Worm (Caenorhabditis elegans) whole organism, L3 larva: Measurements from ENCODE around the gene F46F5.11.

Experiments used
- R02D3.7 ChIP-seq: fragments of 150-350 bp; optimal IDR thresholded peaks from 2 replicates; lab custom pipeline; 2014; ENCODE audit warnings: missing biosample characterization, missing genetic modification characterization
- ZK546.5 ChIP-seq: sonication (generic microtip); optimal IDR thresholded peaks from 2 replicates; lab custom pipeline; 2017; ENCODE audit warnings: missing biosample characterization, missing genetic modification characterization
- ceh-16 ChIP-seq: sonication (generic microtip); optimal IDR thresholded peaks from 2 replicates; lab custom pipeline; 2017; ENCODE audit warnings: missing biosample characterization, missing genetic modification characterization
- ceh-28 ChIP-seq: fragments of 150-350 bp; optimal IDR thresholded peaks from 2 replicates; lab custom pipeline; 2014; ENCODE audit warnings: missing biosample characterization, missing genetic modification reagents, missing genetic modification characterization
- ceh-82 ChIP-seq: fragments of 150-350 bp; optimal IDR thresholded peaks from 2 replicates; lab custom pipeline; 2014; ENCODE audit warnings: missing biosample characterization, missing genetic modification characterization
- ceh-9 ChIP-seq: sonication (generic microtip); optimal IDR thresholded peaks from 2 replicates; lab custom pipeline; 2018; ENCODE audit warnings: missing biosample characterization, missing genetic modification characterization
- egl-5 ChIP-seq: fragments of 150-350 bp; optimal IDR thresholded peaks from 2 replicates; lab custom pipeline; 2017; ENCODE audit warnings: missing biosample characterization, missing genetic modification reagents, missing genetic modification characterization, inconsistent platforms
- elt-2 ChIP-seq: sonication (generic microtip); optimal IDR thresholded peaks from 2 replicates; lab custom pipeline; 2016; ENCODE audit warnings: missing genetic modification reagents, mild to moderate bottlenecking, missing genetic modification characterization, missing compliant biosample characterization
- eor-1 ChIP-seq, 2 experiments: fragments of 150-350 bp; optimal IDR thresholded peaks; 2 replicates each; lab custom pipeline; 2014 to 2018; ENCODE audit warnings: missing biosample characterization in 2 of 2, missing genetic modification characterization in 2 of 2
- fkh-10 ChIP-seq: sonication (generic microtip); optimal IDR thresholded peaks from 2 replicates; lab custom pipeline; 2017; ENCODE audit warnings: missing biosample characterization, missing genetic modification reagents, missing genetic modification characterization
- fkh-2 ChIP-seq: fragments of 150-350 bp; optimal IDR thresholded peaks from 2 replicates; lab custom pipeline; 2014; ENCODE audit warnings: missing biosample characterization, missing genetic modification reagents, missing genetic modification characterization
- fos-1 ChIP-seq: fragments of 150-350 bp; optimal IDR thresholded peaks from 2 replicates; lab custom pipeline; 2014; ENCODE audit warnings: missing biosample characterization, missing genetic modification characterization
- hmg-11 ChIP-seq: sonication (generic microtip); optimal IDR thresholded peaks from 2 replicates; lab custom pipeline; 2016; ENCODE audit warnings: missing genetic modification characterization, missing compliant biosample characterization
- jun-1 ChIP-seq: fragments of 150-350 bp; optimal IDR thresholded peaks from 2 replicates; lab custom pipeline; 2014; ENCODE audit warnings: missing biosample characterization, missing genetic modification reagents, missing genetic modification characterization
- lin-15B ChIP-seq: fragments of 150-350 bp; optimal IDR thresholded peaks from 2 replicates; lab custom pipeline; 2014; ENCODE audit warnings: missing biosample characterization, missing genetic modification characterization
- lin-39 ChIP-seq: fragments of 150-350 bp; optimal IDR thresholded peaks from 2 replicates; lab custom pipeline; 2018; ENCODE audit warnings: missing biosample characterization, missing genetic modification reagents, missing genetic modification characterization
- lsy-12 ChIP-seq: sonication (generic microtip); optimal IDR thresholded peaks from 2 replicates; lab custom pipeline; 2016; ENCODE audit warnings: mild to moderate bottlenecking, missing genetic modification characterization, missing compliant biosample characterization
- mdl-1 ChIP-seq: fragments of 150-350 bp; optimal IDR thresholded peaks from 2 replicates; lab custom pipeline; 2014; ENCODE audit warnings: missing biosample characterization, missing genetic modification characterization
- nfya-1 ChIP-seq: sonication (generic microtip); optimal IDR thresholded peaks from 2 replicates; lab custom pipeline; 2017; ENCODE audit warnings: missing genetic modification characterization, mild to moderate bottlenecking, missing compliant biosample characterization, antibody characterized with exemption, moderate library complexity; ENCODE audit not compliant: insufficient read depth
- nhr-12 ChIP-seq: fragments of 150-350 bp; optimal IDR thresholded peaks from 2 replicates; lab custom pipeline; 2014; ENCODE audit warnings: missing biosample characterization, missing genetic modification characterization
- nhr-23 ChIP-seq: fragments of 150-350 bp; optimal IDR thresholded peaks from 2 replicates; lab custom pipeline; 2014; ENCODE audit warnings: missing biosample characterization, missing genetic modification reagents, missing genetic modification characterization
- nhr-237 ChIP-seq: fragments of 150-350 bp; optimal IDR thresholded peaks from 2 replicates; lab custom pipeline; 2014; ENCODE audit warnings: missing biosample characterization, missing genetic modification characterization
- nhr-25 ChIP-seq: sonication (generic microtip); optimal IDR thresholded peaks from 2 replicates; lab custom pipeline; 2017; ENCODE audit warnings: missing biosample characterization, missing genetic modification characterization
- nhr-28 ChIP-seq: fragments of 150-350 bp; optimal IDR thresholded peaks from 2 replicates; lab custom pipeline; 2014; ENCODE audit warnings: missing biosample characterization, missing genetic modification characterization
- nhr-43 ChIP-seq: sonication (generic microtip); optimal IDR thresholded peaks from 2 replicates; lab custom pipeline; 2016; ENCODE audit warnings: mild to moderate bottlenecking, missing genetic modification characterization, missing compliant biosample characterization; ENCODE audit not compliant: poor library complexity, severe bottlenecking
- nhr-67 ChIP-seq: fragments of 150-350 bp; optimal IDR thresholded peaks from 2 replicates; lab custom pipeline; 2014; ENCODE audit warnings: missing biosample characterization, missing genetic modification characterization
- nhr-77 ChIP-seq: fragments of 150-350 bp; optimal IDR thresholded peaks from 2 replicates; lab custom pipeline; 2014; ENCODE audit warnings: missing biosample characterization, missing genetic modification characterization
- pha-4 ChIP-seq: fragments of 150-350 bp; optimal IDR thresholded peaks from 2 replicates; lab custom pipeline; 2014; ENCODE audit warnings: missing biosample characterization, missing genetic modification reagents, missing genetic modification characterization
- sea-2 ChIP-seq: fragments of 150-350 bp; sonication (generic microtip); optimal IDR thresholded peaks from 4 replicates; lab custom pipeline; 2014; ENCODE audit warnings: missing biosample characterization, missing genetic modification reagents, missing genetic modification characterization
- skn-1 ChIP-seq: fragments of 150-350 bp; optimal IDR thresholded peaks from 2 replicates; lab custom pipeline; 2014; ENCODE audit warnings: missing biosample characterization, missing genetic modification characterization
- snpc-4 ChIP-seq: fragments of 150-350 bp; optimal IDR thresholded peaks from 2 replicates; lab custom pipeline; 2014; ENCODE audit warnings: missing biosample characterization, missing genetic modification characterization
- tbx-2 ChIP-seq: sonication (generic microtip); optimal IDR thresholded peaks from 2 replicates; lab custom pipeline; 2016; ENCODE audit warnings: mild to moderate bottlenecking, missing genetic modification characterization, missing compliant biosample characterization
- unc-39 ChIP-seq: sonication (generic microtip); optimal IDR thresholded peaks from 4 replicates; lab custom pipeline; 2017; ENCODE audit warnings: missing biosample characterization, missing genetic modification characterization
- unc-62 ChIP-seq: fragments of 150-350 bp; sonication (generic microtip); optimal IDR thresholded peaks from 4 replicates; lab custom pipeline; 2014; ENCODE audit warnings: missing biosample characterization, missing genetic modification reagents, missing genetic modification characterization
- zag-1 ChIP-seq: fragments of 150-350 bp; optimal IDR thresholded peaks from 2 replicates; lab custom pipeline; 2014; ENCODE audit warnings: missing biosample characterization, missing genetic modification characterization
- ztf-11 ChIP-seq: fragments of 150-350 bp; optimal IDR thresholded peaks from 2 replicates; lab custom pipeline; 2014; ENCODE audit warnings: missing biosample characterization, missing genetic modification characterization
- ztf-4 ChIP-seq: fragments of 150-350 bp; optimal IDR thresholded peaks from 2 replicates; lab custom pipeline; 2014; ENCODE audit warnings: missing biosample characterization, missing genetic modification characterization

The F46F5.11 gene

DNA sequence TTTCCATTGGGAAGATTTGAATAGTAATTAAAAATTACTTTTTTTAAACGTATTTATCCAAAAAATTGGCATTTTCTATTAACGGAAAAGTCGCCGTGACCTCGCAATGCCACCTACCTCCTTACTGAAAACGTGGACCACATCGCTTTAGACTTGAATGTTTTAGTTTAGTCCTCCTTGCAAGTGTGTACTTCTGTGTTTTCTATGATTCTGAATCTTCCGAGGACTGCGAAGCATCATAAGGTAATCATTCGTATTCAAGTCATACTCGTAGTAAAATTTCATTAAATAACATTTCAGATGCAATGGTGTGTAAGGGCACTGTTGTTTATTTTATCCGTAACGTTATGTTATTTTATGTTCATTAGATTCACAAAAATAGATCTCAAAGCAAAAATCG, at the start of gene F46F5.11:
F46F5.11 (plus strand) TSS at position 301 of the 400 bp plus-strand sequence.
- TF ChIP-seq nhr-43 (no peak), ZK546.5 (tag; lab: Kevin White, UChicago) (no peak), nhr-237 (tag; lab: Kevin White, UChicago) (no peak), unc-39 (tag; lab: Kevin White, UChicago) (no peak), skn-1 (tag; lab: Kevin White, UChicago) (no peak), mdl-1 (tag; lab: Kevin White, UChicago) (no peak), nhr-25 (tag; lab: Kevin White, UChicago) (no peak), zag-1 (tag; lab: Kevin White, UChicago) (no peak), tbx-2 (no peak), ceh-82 (tag; lab: Kevin White, UChicago) (no peak)

DNA sequence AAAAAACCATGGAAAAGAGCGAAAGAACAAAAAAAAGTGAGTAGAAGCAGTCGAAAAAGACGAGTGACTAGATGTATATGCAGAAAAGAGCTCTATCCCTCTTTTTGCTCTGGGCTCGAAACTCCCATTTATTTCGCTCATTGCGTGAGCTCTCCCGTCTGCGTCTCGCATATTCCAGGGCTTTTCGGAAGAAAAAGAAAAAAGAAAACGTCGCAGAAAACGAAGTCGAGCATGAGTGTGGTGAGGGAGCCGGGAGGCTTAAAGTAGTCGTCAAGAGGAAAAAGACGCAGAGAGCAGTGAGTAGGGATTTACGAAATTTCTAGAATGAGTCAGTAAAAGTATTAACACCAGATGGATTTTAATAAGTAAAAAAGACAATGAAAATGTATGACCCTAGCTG, 48.8 kb upstream of the F46F5.11 start:
- no peak for TF ChIP-seq eor-1 (tag; optimal IDR thresholded peaks at IDR 0.05; lab: Kevin White, UChicago)
- peak; percentile 17 for TF ChIP-seq hmg-11 (tag; lab: Kevin White, UChicago)
- no peak for TF ChIP-seq fos-1 (tag; lab: Kevin White, UChicago)
- no peak for TF ChIP-seq nhr-28
- no peak for TF ChIP-seq R02D3.7
- TF ChIP-seq fkh-10 (GFP tag; lab: Kevin White, UChicago) = peak; percentile 77
- no peak for TF ChIP-seq nhr-12 (tag; lab: Kevin White, UChicago)
- TF ChIP-seq snpc-4 = peak; percentile 1
- peak; percentile 21 for TF ChIP-seq egl-5
- TF ChIP-seq nhr-237 (tag; lab: Kevin White, UChicago) = no peak
- TF ChIP-seq lin-39 (tag; lab: Kevin White, UChicago) = peak; percentile 82
- peak; percentile 26 for TF ChIP-seq lin-15B (tag; lab: Kevin White, UChicago)
- no peak for TF ChIP-seq sea-2 (GFP tag; lab: Kevin White, UChicago)
- peak; percentile 74 for TF ChIP-seq nfya-1 (tag; lab: Kevin White, UChicago)
- no peak for TF ChIP-seq nhr-23 (tag; lab: Kevin White, UChicago)
- no peak for TF ChIP-seq mdl-1 (tag; lab: Kevin White, UChicago)

DNA sequence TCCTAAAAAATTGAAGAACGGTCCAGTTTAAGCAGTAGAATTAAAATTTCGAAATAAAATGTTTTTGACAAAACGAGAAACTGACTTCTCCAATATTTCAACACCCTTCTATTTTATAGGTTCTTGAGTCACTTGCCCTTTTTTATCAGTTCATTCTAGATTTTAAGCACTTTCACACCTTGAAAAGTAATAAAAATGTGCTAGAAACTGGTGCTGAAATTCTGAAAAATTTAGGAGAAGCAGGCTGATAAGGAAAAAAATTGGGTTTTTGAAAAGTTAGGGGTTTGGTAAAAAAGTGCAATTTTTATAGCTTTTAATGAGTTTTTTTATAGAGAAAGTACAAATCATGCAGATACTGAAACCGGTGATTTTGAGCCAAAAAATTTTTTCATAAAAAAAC, 48.3 kb upstream of the F46F5.11 start:
- peak; percentile 49 for TF ChIP-seq elt-2 (tag; lab: Kevin White, UChicago)
- no peak for TF ChIP-seq nhr-67 (tag; lab: Kevin White, UChicago)
- no peak for TF ChIP-seq unc-62 (GFP tag; lab: Kevin White, UChicago)

DNA sequence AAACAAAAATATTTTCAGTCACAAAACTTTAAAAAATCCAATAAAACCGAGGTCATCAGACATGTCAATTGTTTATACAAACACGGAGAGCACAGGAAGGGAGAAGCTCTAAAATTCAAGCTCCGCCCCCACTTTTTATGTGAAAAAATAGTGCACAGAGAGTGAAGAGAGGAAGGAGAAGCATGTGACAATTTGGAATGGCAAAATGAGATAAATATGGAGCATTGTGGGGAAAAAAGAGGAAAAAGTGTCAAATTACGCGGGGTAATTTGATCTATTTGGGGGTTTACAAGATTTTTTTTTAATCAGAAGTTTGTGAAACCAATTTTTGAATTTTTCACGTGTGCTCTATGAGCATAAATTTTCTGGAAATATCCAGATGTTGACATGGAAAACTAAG, 45.6 kb upstream of the F46F5.11 start:
- TF ChIP-seq eor-1 (tag; optimal IDR thresholded peaks at IDR 0.05; lab: Kevin White, UChicago) = no peak
- peak; percentile 42 for TF ChIP-seq pha-4 (tag; lab: Kevin White, UChicago)
- no peak for TF ChIP-seq ceh-9 (tag; lab: Kevin White, UChicago)
- no peak for TF ChIP-seq nhr-77
- no peak for TF ChIP-seq jun-1 (tag; lab: Kevin White, UChicago)
- TF ChIP-seq elt-2 (tag; lab: Kevin White, UChicago) = peak; percentile 61

DNA sequence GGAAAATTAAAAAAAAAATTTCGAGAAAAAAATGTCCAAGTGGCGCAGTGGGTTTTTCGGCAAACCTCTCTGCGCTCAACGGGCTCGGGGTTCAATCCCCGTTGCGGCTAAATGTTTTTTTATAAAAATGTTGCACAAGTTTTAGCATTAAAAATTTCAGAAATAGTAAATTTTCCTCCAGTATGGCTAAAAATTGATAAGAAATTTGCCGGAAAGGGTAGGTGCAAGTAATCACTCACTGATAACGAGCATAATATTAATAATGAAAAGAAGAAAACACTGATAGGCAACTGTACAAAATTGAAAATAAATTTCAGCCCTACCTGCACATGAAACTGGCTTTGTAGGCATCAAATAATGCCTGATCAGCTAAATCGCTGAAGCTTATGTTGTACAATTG, 44.2 kb upstream of the F46F5.11 start:
- TF ChIP-seq elt-2 (tag; lab: Kevin White, UChicago) (peak; percentile 62), nhr-67 (tag; lab: Kevin White, UChicago) (no peak)

DNA sequence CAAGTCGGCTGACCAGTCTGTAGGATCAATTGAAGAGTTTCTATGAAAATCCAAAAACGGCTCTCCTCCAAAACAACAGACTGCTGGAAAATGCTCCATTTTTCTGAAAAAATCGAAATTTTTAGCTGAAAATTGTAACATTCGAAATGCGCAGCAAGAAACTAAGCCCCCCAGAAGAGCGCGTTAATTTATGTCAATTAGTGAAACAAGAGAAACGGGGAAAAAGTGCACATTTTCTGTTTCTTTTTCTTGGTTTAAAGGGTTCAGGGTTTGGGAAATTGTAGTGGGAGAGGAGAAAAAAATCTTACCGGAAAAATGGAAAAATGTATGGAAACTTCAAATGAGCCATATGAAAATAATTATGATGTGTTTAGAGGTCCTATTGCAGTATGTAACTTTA, 43.3 kb upstream of the F46F5.11 start, which contains the start of gene C08G5.7:
C08G5.7 (minus strand) TSS at position 101 of the 400 bp plus-strand sequence.
- TF ChIP-seq pha-4 (tag; lab: Kevin White, UChicago) (no peak), fkh-10 (GFP tag; lab: Kevin White, UChicago) (no peak), fkh-2 (tag; lab: Kevin White, UChicago) (no peak), ceh-16 (tag; lab: Kevin White, UChicago) (no peak), ceh-82 (tag; lab: Kevin White, UChicago) (no peak), lsy-12 (tag; lab: Kevin White, UChicago) (no peak), ZK546.5 (tag; lab: Kevin White, UChicago) (no peak), nhr-77 (no peak), nhr-23 (tag; lab: Kevin White, UChicago) (no peak), nfya-1 (tag; lab: Kevin White, UChicago) (no peak), ceh-9 (tag; lab: Kevin White, UChicago) (no peak), ztf-4 (tag; lab: Kevin White, UChicago) (no peak), R02D3.7 (no peak), ztf-11 (tag; lab: Kevin White, UChicago) (no peak), zag-1 (tag; lab: Kevin White, UChicago) (no peak), tbx-2 (no peak), ceh-28 (tag; lab: Kevin White, UChicago) (no peak), nhr-67 (tag; lab: Kevin White, UChicago) (no peak), lin-15B (tag; lab: Kevin White, UChicago) (no peak)
